Fruit fly (Drosophila melanogaster) whole organism: Measurements from ENCODE around the gene RhoGEF3.

Source experiments
- CG8478 ChIP-seq: fragments of >200 bp; optimal IDR thresholded peaks from 2 replicates; lab custom pipeline; 2018; ENCODE audit warnings: inconsistent platforms
- Dll ChIP-seq: fragments of >200 bp; optimal IDR thresholded peaks from 2 replicates; lab custom pipeline; 2017
- EcR ChIP-seq, 2 experiments: fragments of >200 bp; optimal IDR thresholded peaks; 2 replicates each; lab custom pipeline; 2017; ENCODE audit warnings: missing biosample characterization in 2 of 2, missing genetic modification characterization in 2 of 2, missing genetic modification reagents in 2 of 2
- pan ChIP-seq: fragments of >200 bp; optimal IDR thresholded peaks from 2 replicates; lab custom pipeline; 2017
- psq ChIP-seq: fragments of >200 bp; optimal IDR thresholded peaks from 2 replicates; lab custom pipeline; 2017
- usp ChIP-seq: fragments of >200 bp; optimal IDR thresholded peaks from 2 replicates; lab custom pipeline; 2017; ENCODE audit warnings: missing biosample characterization, missing genetic modification characterization, mixed read lengths

RhoGEF3 gene

dm6 chr3L:340569-340968, 63.3 kb downstream of the RhoGEF3 start:
- TF ChIP-seq Dll (lab: Kevin White, UChicago) (no peak), psq (lab: Kevin White, UChicago) (no peak), pan (lab: Kevin White, UChicago) (no peak), CG8478 (no peak), EcR (GFP tag; optimal IDR thresholded peaks at IDR 0.05; lab: Kevin White, UChicago) (no peak), usp (GFP tag; lab: Kevin White, UChicago) (no peak)

DNA sequence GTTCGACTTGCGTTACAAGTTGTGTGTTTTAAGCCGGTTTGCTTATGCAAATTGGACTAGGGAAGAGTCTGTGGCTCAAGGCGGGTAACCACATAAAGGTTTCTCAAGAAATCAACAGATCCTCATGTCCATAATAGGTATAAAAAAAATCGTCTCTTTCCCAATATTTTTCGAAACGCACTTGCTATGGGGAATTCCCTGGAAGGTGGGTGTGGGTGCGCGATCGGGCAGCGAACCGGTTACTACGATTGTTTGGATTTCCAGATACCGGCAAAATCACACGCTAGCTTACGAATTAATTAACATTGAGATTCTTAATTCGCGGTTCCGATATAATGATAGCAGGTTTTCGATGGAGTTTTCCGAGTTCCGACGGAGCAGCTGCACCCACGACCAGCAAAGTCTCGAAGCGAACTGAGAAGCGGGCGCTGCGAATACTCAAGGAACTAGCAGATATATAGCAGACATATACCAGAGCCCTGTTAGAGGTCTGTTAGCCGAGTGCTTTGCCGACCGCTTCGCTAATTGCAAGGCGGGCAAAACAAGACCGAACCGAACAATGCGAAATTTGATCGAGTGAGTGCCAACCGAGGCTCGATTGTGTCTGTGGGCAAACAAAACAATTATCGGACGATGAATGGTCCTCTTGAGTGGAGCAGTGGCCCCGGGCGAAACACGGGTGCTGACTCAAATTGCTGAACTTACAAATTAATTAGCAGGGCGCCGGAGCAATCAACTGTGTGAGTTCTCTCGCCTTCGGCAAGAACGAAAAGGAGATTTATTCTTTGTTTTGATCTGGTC, 64.0 kb downstream of the RhoGEF3 start:
- TF ChIP-seq EcR (GFP tag; optimal IDR thresholded peaks at IDR 0.05; lab: Kevin White, UChicago) (peak in 1 of 2 experiments; percentile 14), Dll (lab: Kevin White, UChicago) (no peak), usp (GFP tag; lab: Kevin White, UChicago) (no peak), CG8478 (no peak)

DNA sequence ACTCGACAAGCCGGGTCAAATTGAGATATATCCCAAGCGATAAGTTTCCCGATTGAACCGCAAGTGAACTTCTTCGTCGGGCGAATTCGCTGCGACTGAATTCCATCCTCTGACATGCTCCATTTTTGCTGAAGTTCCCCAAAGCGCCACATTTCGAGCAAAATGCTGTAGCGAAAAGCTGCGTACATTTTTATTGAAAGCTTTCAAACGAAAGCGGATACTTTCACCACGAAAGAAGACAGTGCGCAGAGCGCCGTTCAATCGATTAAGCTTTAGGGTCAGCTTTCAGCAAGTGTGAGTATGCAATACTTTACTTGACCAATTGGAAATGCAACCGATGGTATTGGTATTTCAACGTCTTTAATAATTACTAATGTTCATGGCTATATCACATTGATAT, 65.6 kb downstream of the RhoGEF3 start, which contains the start of gene mthl10:
Gene mthl10 (minus strand): TSS at position 77 of the 400 bp plus-strand sequence.
- TF ChIP-seq CG8478 (peak; percentile 12), Dll (lab: Kevin White, UChicago) (no peak)

DNA sequence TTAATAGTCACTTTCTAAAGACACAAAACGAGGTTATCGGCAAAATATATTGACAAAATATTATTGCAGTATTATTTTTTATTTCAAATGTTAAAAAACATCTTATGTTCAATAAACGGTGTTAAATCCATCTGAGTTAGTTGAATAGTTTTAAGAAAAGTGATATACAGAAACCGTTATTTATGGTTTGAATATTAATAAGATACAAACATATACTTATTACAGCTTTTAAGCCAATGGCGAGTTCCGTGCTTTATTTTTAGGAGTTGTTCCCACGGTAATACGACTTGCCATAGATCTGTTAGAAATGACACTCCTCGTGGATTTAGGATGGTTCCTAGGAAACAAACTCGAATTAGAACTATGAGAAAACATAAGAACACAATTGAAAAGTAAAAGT, 66.1 kb downstream of the RhoGEF3 start:
- TF ChIP-seq psq (lab: Kevin White, UChicago), result no peak
- no peak for TF ChIP-seq usp (GFP tag; lab: Kevin White, UChicago)
- TF ChIP-seq Dll (lab: Kevin White, UChicago), result no peak
- no peak for TF ChIP-seq CG8478
- TF ChIP-seq EcR (GFP tag; optimal IDR thresholded peaks at IDR 0.05; lab: Kevin White, UChicago), result no peak
- TF ChIP-seq pan (lab: Kevin White, UChicago), result no peak

DNA sequence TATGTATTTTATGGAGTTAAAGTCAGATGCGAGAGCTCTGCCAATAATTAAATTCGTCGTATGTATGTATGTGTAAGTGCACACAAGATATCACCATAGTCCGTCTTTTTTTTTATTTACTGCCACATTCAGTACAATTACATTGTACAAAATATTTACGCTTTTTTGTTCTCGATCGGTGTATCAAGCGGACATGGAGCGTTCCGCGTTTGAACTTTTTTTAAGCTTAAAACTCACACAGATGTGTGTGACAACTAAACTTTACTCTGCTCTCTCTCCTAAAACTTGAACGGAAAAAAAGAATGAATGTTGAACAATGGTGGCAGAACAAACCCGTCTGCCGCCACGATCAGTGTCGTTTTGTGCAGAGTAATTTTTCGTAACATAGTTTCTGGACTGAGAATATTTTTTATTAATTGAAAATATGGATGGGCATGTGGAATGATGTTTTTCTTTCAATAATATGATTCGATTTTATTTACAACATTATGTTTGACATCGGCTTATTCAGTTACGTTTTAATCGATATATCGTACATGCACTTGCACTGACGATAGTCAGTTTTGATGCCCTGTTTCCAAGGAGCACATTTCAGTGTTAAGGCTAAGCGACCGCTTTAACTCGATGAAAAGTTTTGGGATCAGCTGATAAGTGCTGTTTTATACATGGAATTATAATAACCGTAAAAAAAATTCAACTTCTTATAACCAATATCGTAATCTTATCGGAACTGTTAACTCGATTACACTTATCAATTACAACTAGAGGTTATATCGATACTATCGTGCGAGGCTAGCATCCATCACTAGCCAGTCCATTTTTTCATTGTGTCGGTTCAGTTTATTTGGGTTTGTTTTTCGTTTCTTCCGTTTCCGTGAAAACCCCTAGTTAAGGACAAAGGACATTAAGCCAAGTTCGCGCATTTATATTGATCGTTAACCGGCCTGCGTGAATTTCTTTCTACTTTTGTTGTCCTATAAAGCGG, 69.7 kb downstream of the RhoGEF3 start, which contains the start of gene mth:
Gene mth (minus strand): TSS at position 302 of the 985 bp plus-strand sequence.
- no peak for TF ChIP-seq usp (GFP tag; lab: Kevin White, UChicago)
- no peak for TF ChIP-seq EcR (GFP tag; optimal IDR thresholded peaks at IDR 0.05; lab: Kevin White, UChicago)
- TF ChIP-seq Dll (lab: Kevin White, UChicago), result no peak
- no peak for TF ChIP-seq psq (lab: Kevin White, UChicago)
- no peak for TF ChIP-seq CG8478
- TF ChIP-seq pan (lab: Kevin White, UChicago), result no peak

DNA sequence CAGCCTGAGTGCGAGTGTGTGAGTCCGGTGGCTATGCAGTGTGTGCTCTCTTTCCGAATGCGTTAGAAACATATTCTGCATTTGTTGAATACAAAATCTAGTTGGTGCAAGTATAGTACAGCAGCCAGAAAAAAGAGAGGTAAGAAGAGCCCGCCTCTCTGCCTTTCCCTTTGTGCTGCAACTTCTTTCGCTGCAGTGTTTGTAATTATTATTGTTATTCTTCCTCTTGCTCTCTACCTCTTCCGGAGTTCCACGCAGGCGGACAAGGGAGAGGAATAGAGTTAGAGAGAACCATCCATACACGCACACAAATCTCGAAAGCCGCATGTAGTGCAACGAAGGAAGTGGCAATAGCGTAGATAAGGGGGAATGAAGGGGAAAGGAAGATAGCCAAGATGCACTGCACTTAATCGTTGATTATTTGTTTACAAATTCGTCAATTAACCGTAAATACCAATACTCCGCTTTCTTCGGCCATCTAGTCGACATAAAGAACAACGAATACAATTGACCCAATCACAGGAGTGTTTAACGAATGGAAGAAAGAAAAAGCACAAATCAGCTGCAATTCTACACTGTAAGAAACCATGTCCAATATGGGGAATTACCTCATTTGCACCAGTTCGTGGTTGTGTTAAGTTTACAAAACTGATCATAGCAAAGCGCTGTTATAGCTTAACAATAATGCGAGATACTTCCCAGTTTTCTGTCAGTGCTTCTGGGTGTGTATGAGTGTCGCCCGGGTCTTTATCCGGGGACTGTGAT, 70.6 kb downstream of the RhoGEF3 start:
- TF ChIP-seq usp (GFP tag; lab: Kevin White, UChicago) (no peak), CG8478 (no peak), psq (lab: Kevin White, UChicago) (no peak), Dll (lab: Kevin White, UChicago) (no peak), EcR (GFP tag; optimal IDR thresholded peaks at IDR 0.05; lab: Kevin White, UChicago) (no peak), pan (lab: Kevin White, UChicago) (no peak)

DNA sequence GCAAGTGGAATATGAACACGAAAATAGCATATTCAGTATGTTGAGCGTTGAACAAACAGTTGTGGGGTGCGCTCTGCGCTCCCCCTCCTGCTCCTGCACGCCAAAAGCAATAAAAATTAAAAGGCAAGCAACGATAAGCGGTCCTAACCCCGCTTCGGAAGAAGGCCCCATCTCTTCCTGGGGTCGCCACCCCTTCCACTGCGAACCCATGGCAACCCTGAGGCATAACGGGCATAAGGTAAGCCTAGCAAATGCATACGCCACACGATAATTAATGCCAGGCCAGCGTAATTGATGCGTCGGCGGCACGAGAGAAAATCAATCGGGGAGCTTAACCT, 71.1 kb downstream of the RhoGEF3 start:
- TF ChIP-seq CG8478, result no peak

DNA sequence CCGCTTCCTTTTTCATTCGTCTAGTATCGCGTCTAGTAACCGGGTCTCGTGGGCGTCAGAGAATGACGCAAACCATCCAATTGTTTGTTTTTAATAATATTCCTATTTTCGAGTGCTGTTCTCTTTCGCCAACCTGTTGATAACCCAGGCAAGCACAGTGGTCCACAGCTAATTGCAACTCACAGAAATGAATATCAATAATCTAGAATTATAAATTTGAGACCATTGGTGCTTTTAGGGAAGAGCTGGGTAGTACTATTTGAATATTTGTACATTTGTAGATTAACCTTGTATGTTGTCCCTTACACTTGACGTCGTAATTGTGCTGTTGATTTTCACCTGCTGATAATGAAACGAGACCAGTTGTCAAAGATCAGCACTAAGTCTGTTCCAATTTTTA, 72.5 kb downstream of the RhoGEF3 start:
- TF ChIP-seq usp (GFP tag; lab: Kevin White, UChicago) (no peak), Dll (lab: Kevin White, UChicago) (no peak), EcR (GFP tag; optimal IDR thresholded peaks at IDR 0.05; lab: Kevin White, UChicago) (no peak)

DNA sequence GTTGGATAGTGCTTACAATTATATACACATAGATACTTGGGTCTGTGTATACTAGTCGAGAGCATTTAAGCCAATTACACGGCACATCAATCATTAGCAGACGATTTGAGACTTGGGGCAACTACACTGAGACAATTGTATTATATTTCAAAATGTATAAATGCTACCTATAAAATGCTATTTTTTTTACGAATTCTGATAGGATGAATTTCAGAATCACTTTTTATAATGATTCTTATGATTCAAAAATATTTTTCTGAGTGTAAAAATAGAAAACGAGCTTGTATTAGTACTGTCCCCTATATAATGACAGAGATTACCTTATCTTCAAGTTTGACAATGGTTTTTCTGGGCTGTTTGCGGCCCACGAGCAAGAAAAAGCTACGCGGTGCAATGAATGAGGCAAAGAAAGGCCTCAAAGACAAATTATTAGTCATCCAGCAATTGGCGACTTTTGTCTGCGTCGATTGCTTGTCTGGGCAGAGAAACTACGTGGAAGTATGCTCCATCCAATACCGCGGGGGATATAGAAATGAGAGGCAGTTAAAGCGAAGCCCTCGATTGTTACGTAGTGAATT, 73.5 kb downstream of the RhoGEF3 start:
- no peak for TF ChIP-seq EcR (GFP tag; optimal IDR thresholded peaks at IDR 0.05; lab: Kevin White, UChicago)
- TF ChIP-seq Dll (lab: Kevin White, UChicago), result no peak
- no peak for TF ChIP-seq usp (GFP tag; lab: Kevin White, UChicago)
- TF ChIP-seq psq (lab: Kevin White, UChicago), result no peak
- no peak for TF ChIP-seq pan (lab: Kevin White, UChicago)
- TF ChIP-seq CG8478, result no peak
